Worm (Caenorhabditis elegans): ENCODE measurements around the gene lips-1.
A peak's percentile ranks its signal among the peaks of the same experiment; 100 is the strongest.

ce11 chrX:12509334-12509944 is 16.9 kb downstream of the lips-1 start:
- TF ChIP-seq R02D3.7 (tag; optimal IDR thresholded peaks at IDR 0.05), result no peak
- peak; percentile 39 for TF ChIP-seq ama-1 (optimal IDR thresholded peaks at IDR 0.05)
- TF ChIP-seq nhr-77 (tag; optimal IDR thresholded peaks at IDR 0.05), result no peak
- TF ChIP-seq gmeb-1 (tag; optimal IDR thresholded peaks at IDR 0.05), result peak; percentile 38
- peak; percentile 57 for TF ChIP-seq nhr-25 (tag; optimal IDR thresholded peaks at IDR 0.05)
- TF ChIP-seq ztf-11 (tag; optimal IDR thresholded peaks at IDR 0.05), result no peak
- no peak for TF ChIP-seq elt-1 (tag; optimal IDR thresholded peaks at IDR 0.05)
- no peak for TF ChIP-seq nhr-10 (tag; optimal IDR thresholded peaks at IDR 0.05)
- no peak for TF ChIP-seq elt-3 (tag; optimal IDR thresholded peaks at IDR 0.05)
- no peak for TF ChIP-seq peb-1 (tag; optimal IDR thresholded peaks at IDR 0.05)
- TF ChIP-seq unc-39 (tag; optimal IDR thresholded peaks at IDR 0.05), result no peak
- TF ChIP-seq nhr-237 (tag; optimal IDR thresholded peaks at IDR 0.05), result no peak
- no peak for TF ChIP-seq skn-1 (tag; optimal IDR thresholded peaks at IDR 0.05)
- peak; percentile 47 for TF ChIP-seq lin-13 (GFP tag; optimal IDR thresholded peaks at IDR 0.05)

All from whole organism, L2 larva.